Worm (Caenorhabditis elegans): Measurements from ENCODE around the gene C32D5.11.

DNA sequence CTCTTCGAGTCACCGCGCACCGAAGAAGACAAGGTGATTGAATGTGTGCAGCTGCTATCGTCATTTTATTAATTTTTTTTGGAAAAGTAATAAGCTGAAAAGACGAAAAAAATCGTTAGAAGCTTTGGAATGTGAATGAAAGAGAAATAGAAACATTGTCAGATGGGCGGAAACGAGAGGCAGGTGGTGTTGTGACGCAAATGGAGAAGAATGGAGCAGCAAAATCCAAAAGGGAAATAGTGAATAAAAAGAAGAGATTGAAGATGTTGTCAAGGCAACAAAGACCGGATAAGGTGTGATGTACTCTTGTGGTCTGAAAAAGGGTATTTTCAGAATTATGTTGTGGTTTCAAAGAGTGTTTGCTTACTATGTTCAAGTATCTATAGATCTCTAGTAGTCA lies 12.8 kb downstream of the C32D5.11 start:
- TF ChIP-seq pag-3 (tag; optimal IDR thresholded peaks at IDR 0.05; ENCODE audit: borderline replicate concordance), result no peak
- TF ChIP-seq K02D7.2 (tag; optimal IDR thresholded peaks at IDR 0.05), result no peak
- no peak for TF ChIP-seq tbx-2 (tag; optimal IDR thresholded peaks at IDR 0.05)
- no peak for TF ChIP-seq sox-4 (tag; optimal IDR thresholded peaks at IDR 0.05)
- no peak for TF ChIP-seq ceh-24 (tag; optimal IDR thresholded peaks at IDR 0.05)

Measured in whole organism, late embryonic.